Fruit fly (Drosophila melanogaster): Measurements from ENCODE around the gene VAChT.

Gene VAChT

dm6 chr3R:18705150-18705549 lies at the start of gene VAChT, which contains the start of gene ChAT:
Gene VAChT (plus strand): TSS chr3R:18705501.
Gene ChAT (plus strand): TSS chr3R:18705501.
- no peak for TF ChIP-seq CTCF (optimal IDR thresholded peaks at IDR 0.05)
- no peak for TF ChIP-seq CG8478 (optimal IDR thresholded peaks at IDR 0.05)

- TF ChIP-seq CTCF (optimal IDR thresholded peaks at IDR 0.05) (no peak), CG8478 (optimal IDR thresholded peaks at IDR 0.05) (no peak)
Observed at dm6 chr3R:18658380-18658944, 46.8 kb upstream of the VAChT start.

- TF ChIP-seq CG8478 (optimal IDR thresholded peaks at IDR 0.05) (no peak), CTCF (optimal IDR thresholded peaks at IDR 0.05) (no peak)
Observed at dm6 chr3R:18658945-18659642, 46.2 kb upstream of the VAChT start, which contains the start of the genes CG31224 and CstF64. Gene CG31224 (minus strand): TSS chr3R:18659309. Gene CstF64 (plus strand): TSS chr3R:18659618.

- TF ChIP-seq CG8478 (optimal IDR thresholded peaks at IDR 0.05) (no peak), CTCF (optimal IDR thresholded peaks at IDR 0.05) (peak in 1 of 2 experiments; percentile 18)
Observed at dm6 chr3R:18663525-18663924, 41.8 kb upstream of the VAChT start, which contains the start of the genes Cpsf73 and Gos28. Gene Cpsf73 (minus strand): TSS chr3R:18663552. Gene Gos28 (plus strand): TSS chr3R:18663738.

dm6 chr3R:18665061-18665460 lies 40.2 kb upstream of the VAChT start, which contains the start of gene CG31231:
Gene CG31231 (plus strand): TSS chr3R:18665361.
- no peak for TF ChIP-seq CTCF (optimal IDR thresholded peaks at IDR 0.05)
- no peak for TF ChIP-seq CG8478 (optimal IDR thresholded peaks at IDR 0.05)

dm6 chr3R:18667659-18668248 lies 37.5 kb upstream of the VAChT start, which contains the start of gene CG31229:
Gene CG31229 (plus strand): TSS chr3R:18667852.
- TF ChIP-seq CTCF (optimal IDR thresholded peaks at IDR 0.05) (no peak), CG8478 (optimal IDR thresholded peaks at IDR 0.05) (no peak)

dm6 chr3R:18669152-18669551 lies 36.1 kb upstream of the VAChT start, which contains the start of gene CG7702:
Gene CG7702 (plus strand): TSS chr3R:18669390.
- TF ChIP-seq CTCF (optimal IDR thresholded peaks at IDR 0.05) = no peak
- TF ChIP-seq CG8478 (optimal IDR thresholded peaks at IDR 0.05) = no peak

dm6 chr3R:18669812-18670211 lies 35.5 kb upstream of the VAChT start:
- TF ChIP-seq CG8478 (optimal IDR thresholded peaks at IDR 0.05) (no peak), CTCF (optimal IDR thresholded peaks at IDR 0.05) (no peak)

dm6 chr3R:18670441-18671111 lies 34.7 kb upstream of the VAChT start:
- no peak for TF ChIP-seq CG8478 (optimal IDR thresholded peaks at IDR 0.05)
- TF ChIP-seq CTCF (optimal IDR thresholded peaks at IDR 0.05) = no peak

- TF ChIP-seq CTCF (optimal IDR thresholded peaks at IDR 0.05) (no peak), CG8478 (optimal IDR thresholded peaks at IDR 0.05) (no peak)
Observed at dm6 chr3R:18671112-18671729, 34.1 kb upstream of the VAChT start, which contains the start of gene CG31230. Gene CG31230 (plus strand): TSS chr3R:18671679.

dm6 chr3R:18677500-18677940 lies 27.8 kb upstream of the VAChT start, which contains the start of the genes dind and CG7706:
Gene dind (minus strand): TSS chr3R:18677539.
Gene CG7706 (plus strand): TSS chr3R:18677818.
- TF ChIP-seq CG8478 (optimal IDR thresholded peaks at IDR 0.05) = no peak

- no peak for TF ChIP-seq CTCF (optimal IDR thresholded peaks at IDR 0.05)
- no peak for TF ChIP-seq CG8478 (optimal IDR thresholded peaks at IDR 0.05)
Observed at dm6 chr3R:18680332-18680731, 25.0 kb upstream of the VAChT start, which contains the start of the genes CG46318 and ChT. Gene CG46318 (plus strand): TSS chr3R:18680604. Gene ChT (plus strand): TSS chr3R:18680604.

dm6 chr3R:18681054-18681453 lies 24.2 kb upstream of the VAChT start:
- TF ChIP-seq CTCF (optimal IDR thresholded peaks at IDR 0.05) (no peak), CG8478 (optimal IDR thresholded peaks at IDR 0.05) (no peak)

- TF ChIP-seq CG8478 (optimal IDR thresholded peaks at IDR 0.05) (no peak), CTCF (optimal IDR thresholded peaks at IDR 0.05) (no peak)
Observed at dm6 chr3R:18692619-18693018, 12.7 kb upstream of the VAChT start, which contains the start of gene Muc91C. Gene Muc91C (minus strand): TSS chr3R:18692719.

Measured in S2 (cell line).